ENCODE assay signal across 2 worm cellular contexts in the genomic region with DNA sequence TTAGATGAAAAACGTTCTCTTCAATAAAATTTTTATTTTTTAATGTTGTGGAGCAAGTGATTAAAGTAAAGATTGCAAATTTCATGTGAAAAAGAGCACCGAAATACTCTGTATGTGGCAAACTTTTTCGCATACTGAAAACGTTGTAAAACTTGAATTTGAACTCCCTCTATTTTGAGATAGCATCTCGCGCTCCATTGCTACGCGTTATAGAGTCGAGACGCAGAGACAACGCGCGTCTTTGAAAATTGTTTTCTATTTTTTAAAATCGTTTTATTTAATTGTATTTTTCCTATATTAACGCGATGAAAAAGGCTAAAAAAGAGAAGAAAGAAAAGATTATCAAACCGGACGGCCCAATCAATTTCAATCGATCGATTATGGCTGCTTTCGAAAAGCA.
TF ChIP-seq lines count a peak whose summit lies in the region.

A gene (plus strand): TSS at position 78 of the 400 bp plus-strand sequence.

TF ChIP-seq in whole organism, L1 larva, 84 proteins besides CTCF, POLR2A, EP300 and RAD21 (continued from another document):
- TF ChIP-seq swsn-7 (tag; optimal IDR thresholded peaks at IDR 0.05; lab: Kevin White, UChicago) (peak; percentile 63), nhr-28 (tag; optimal IDR thresholded peaks at IDR 0.05; lab: Kevin White, UChicago) (no peak), tlp-1 (tag; optimal IDR thresholded peaks at IDR 0.05; lab: Kevin White, UChicago) (no peak), dpl-1 (GFP tag; optimal IDR thresholded peaks at IDR 0.05; lab: Kevin White, UChicago) (peak; percentile 96 to 97 (median 96)), C34B4.2 (tag; optimal IDR thresholded peaks at IDR 0.05; lab: Kevin White, UChicago) (no peak), pag-3 (tag; optimal IDR thresholded peaks at IDR 0.05; lab: Kevin White, UChicago; ENCODE audit: borderline replicate concordance, insufficient read depth) (no peak), alr-1 (tag; optimal IDR thresholded peaks at IDR 0.05; lab: Kevin White, UChicago; ENCODE audit: borderline replicate concordance) (no peak), sup-37 (GFP tag; optimal IDR thresholded peaks at IDR 0.05; lab: Kevin White, UChicago) (no peak), nhr-84 (tag; optimal IDR thresholded peaks at IDR 0.05; lab: Kevin White, UChicago) (no peak), nhr-77 (tag; optimal IDR thresholded peaks at IDR 0.05; lab: Kevin White, UChicago) (peak; percentile 2), snu-23 (GFP tag; optimal IDR thresholded peaks at IDR 0.05; lab: Kevin White, UChicago) (peak; percentile 74), lin-14 (GFP tag; optimal IDR thresholded peaks at IDR 0.05; lab: Kevin White, UChicago) (peak; percentile 62), rnt-1 (tag; optimal IDR thresholded peaks at IDR 0.05; lab: Kevin White, UChicago) (peak; percentile 71), unc-62 (GFP tag; optimal IDR thresholded peaks at IDR 0.05; lab: Kevin White, UChicago) (no peak), lin-35 (GFP tag; optimal IDR thresholded peaks at IDR 0.05; lab: Kevin White, UChicago) (peak; percentile 98 to 99), dsc-1 (tag; optimal IDR thresholded peaks at IDR 0.05; lab: Kevin White, UChicago) (peak; percentile 53), ces-1 (GFP tag; optimal IDR thresholded peaks at IDR 0.05; lab: Kevin White, UChicago) (no peak), efl-3 (GFP tag; optimal IDR thresholded peaks at IDR 0.05; lab: Kevin White, UChicago) (no peak), sptf-1 (tag; optimal IDR thresholded peaks at IDR 0.05; lab: Kevin White, UChicago) (no peak), C16A3.4 (tag; optimal IDR thresholded peaks at IDR 0.05; lab: Kevin White, UChicago) (peak; percentile 48), jun-1 (tag; optimal IDR thresholded peaks at IDR 0.05; lab: Kevin White, UChicago) (no peak), fkh-4 (tag; optimal IDR thresholded peaks at IDR 0.05; lab: Kevin White, UChicago; ENCODE audit: borderline replicate concordance) (no peak), ztf-11 (tag; optimal IDR thresholded peaks at IDR 0.05; lab: Kevin White, UChicago) (no peak), egl-27 (tag; optimal IDR thresholded peaks at IDR 0.05; lab: Kevin White, UChicago) (no peak), lsy-2 (tag; optimal IDR thresholded peaks at IDR 0.05; lab: Kevin White, UChicago) (peak; percentile 71 to 87), lin-15B (tag; optimal IDR thresholded peaks at IDR 0.05; lab: Kevin White, UChicago) (peak; percentile 55), skn-1 (tag; optimal IDR thresholded peaks at IDR 0.05; lab: Kevin White, UChicago) (peak; percentile 74), zip-4 (GFP tag; optimal IDR thresholded peaks at IDR 0.05; lab: Kevin White, UChicago) (no peak), unc-130 (tag; optimal IDR thresholded peaks at IDR 0.05; lab: Kevin White, UChicago) (peak; percentile 57), elt-3 (tag; optimal IDR thresholded peaks at IDR 0.05; lab: Kevin White, UChicago) (peak in 1 of 6 experiments; percentile 50), fos-1 (tag; optimal IDR thresholded peaks at IDR 0.05; lab: Kevin White, UChicago) (peak; percentile 49), nhr-237 (tag; optimal IDR thresholded peaks at IDR 0.05; lab: Kevin White, UChicago) (no peak), egl-13 (tag; optimal IDR thresholded peaks at IDR 0.05; lab: Kevin White, UChicago) (peak; percentile 26), ceh-82 (tag; optimal IDR thresholded peaks at IDR 0.05; lab: Kevin White, UChicago) (peak; percentile 43 to 74 (median 49)), fkh-10 (GFP tag; optimal IDR thresholded peaks at IDR 0.05; lab: Kevin White, UChicago) (no peak), lir-3 (tag; optimal IDR thresholded peaks at IDR 0.05; lab: Kevin White, UChicago; ENCODE audit: poor library complexity) (no peak), vab-15 (tag; optimal IDR thresholded peaks at IDR 0.05; lab: Kevin White, UChicago) (no peak), unc-86 (tag; optimal IDR thresholded peaks at IDR 0.05; lab: Kevin White, UChicago) (peak; percentile 48), xbp-1 (tag; optimal IDR thresholded peaks at IDR 0.05; lab: Kevin White, UChicago) (peak; percentile 58), mdl-1 (tag; optimal IDR thresholded peaks at IDR 0.05; lab: Kevin White, UChicago) (peak in 1 of 2 experiments; percentile 39), nhr-12 (tag; optimal IDR thresholded peaks at IDR 0.05; lab: Kevin White, UChicago) (no peak), mab-9 (GFP tag; IDR thresholded peaks at IDR 0.05; lab: Robert Waterston, UW) (no peak), isw-1 (GFP tag; IDR thresholded peaks at IDR 0.05; lab: Robert Waterston, UW) (peak; percentile 55), Y116A8C.19 (tag; optimal IDR thresholded peaks at IDR 0.05; lab: Kevin White, UChicago; ENCODE audit: borderline replicate concordance) (no peak), aha-1 (tag; optimal IDR thresholded peaks at IDR 0.05; lab: Kevin White, UChicago) (no peak), nhr-85 (tag; lab: Kevin White, UChicago) (peak; percentile 69)

TF ChIP-seq in whole organism, L4 larva, 104 proteins besides CTCF, POLR2A, EP300 and RAD21 (continued from another document):
- TF ChIP-seq zip-11 (GFP tag; IDR thresholded peaks at IDR 0.05; lab: Robert Waterston, UW) (no peak), pha-4 (GFP tag; IDR thresholded peaks at IDR 0.05; lab: Robert Waterston, UW) (no peak), pha-4 (tag; optimal IDR thresholded peaks at IDR 0.05; lab: Kevin White, UChicago) (no peak), lsy-2 (tag; optimal IDR thresholded peaks at IDR 0.05; lab: Kevin White, UChicago) (peak in 1 of 2 experiments; percentile 70), skn-1 (tag; optimal IDR thresholded peaks at IDR 0.05; lab: Kevin White, UChicago) (no peak), ceh-20 (GFP tag; IDR thresholded peaks at IDR 0.05; lab: Robert Waterston, UW) (no peak), Y105C5A.15 (GFP tag; IDR thresholded peaks at IDR 0.05; lab: Robert Waterston, UW) (no peak), dmd-6 (GFP tag; IDR thresholded peaks at IDR 0.05; lab: Robert Waterston, UW) (no peak), mes-2 (tag; optimal IDR thresholded peaks at IDR 0.05; lab: Kevin White, UChicago; ENCODE audit: poor library complexity, severe bottlenecking) (no peak), nhr-25 (tag; optimal IDR thresholded peaks at IDR 0.05; lab: Kevin White, UChicago; ENCODE audit: borderline replicate concordance, insufficient read depth) (no peak), nhr-10 (tag; optimal IDR thresholded peaks at IDR 0.05; lab: Kevin White, UChicago) (no peak), snpc-4 (tag; optimal IDR thresholded peaks at IDR 0.05; lab: Kevin White, UChicago) (no peak), unc-62 (GFP tag; optimal IDR thresholded peaks at IDR 0.05 in 1 of 2; lab: Kevin White, UChicago) (peak in 1 of 2 experiments; percentile 79), unc-62 (tag; optimal IDR thresholded peaks at IDR 0.05; lab: Kevin White, UChicago) (no peak), jun-1 (tag; optimal IDR thresholded peaks at IDR 0.05; lab: Kevin White, UChicago) (no peak), dpl-1 (GFP tag; optimal IDR thresholded peaks at IDR 0.05; lab: Kevin White, UChicago) (peak; percentile 94), egl-27 (tag; optimal IDR thresholded peaks at IDR 0.05; lab: Kevin White, UChicago) (no peak), zfp-2 (tag; optimal IDR thresholded peaks at IDR 0.05; lab: Kevin White, UChicago) (no peak), rbr-2 (tag; optimal IDR thresholded peaks at IDR 0.05; lab: Kevin White, UChicago) (no peak), aha-1 (tag; lab: Kevin White, UChicago) (no peak), zfp-3 (GFP tag; conservative IDR thresholded peaks at IDR 0.05; lab: Robert Waterston, UW) (no peak), ctbp-1 (GFP tag; IDR thresholded peaks at IDR 0.05; lab: Robert Waterston, UW) (no peak), ceh-62 (tag; optimal IDR thresholded peaks at IDR 0.05; lab: Kevin White, UChicago) (no peak), lin-29 (GFP tag; IDR thresholded peaks at IDR 0.05; lab: Robert Waterston, UW) (no peak), nhr-11 (tag; optimal IDR thresholded peaks at IDR 0.05; lab: Kevin White, UChicago) (no peak), ceh-44 (GFP tag; IDR thresholded peaks at IDR 0.05; lab: Robert Waterston, UW) (no peak), ztf-11 (tag; optimal IDR thresholded peaks at IDR 0.05; lab: Kevin White, UChicago) (no peak), lim-7 (GFP tag; IDR thresholded peaks at IDR 0.05; lab: Robert Waterston, UW) (no peak), arid-1 (GFP tag; conservative IDR thresholded peaks at IDR 0.05; lab: Robert Waterston, UW) (no peak), unc-39 (tag; optimal IDR thresholded peaks at IDR 0.05; lab: Kevin White, UChicago) (no peak)
